Worm (Caenorhabditis elegans) whole organism, young adult: ENCODE measurements around the gene B0361.11.

Experiments used
- Y56A3A.18 ChIP-seq: fragments of 200-800 bp; sonication (Bioruptor generic); IDR thresholded peaks from 2 replicates; pipeline ENCODE4 v1.3.6; 2022; ENCODE audit warnings: missing genetic modification reagents, missing genetic modification characterization, missing compliant biosample characterization
- dpff-1 ChIP-seq: sonication (generic microtip); optimal IDR thresholded peaks from 2 replicates; lab custom pipeline; 2017; ENCODE audit warnings: mild to moderate bottlenecking, missing genetic modification characterization, missing compliant biosample characterization
- egl-44 ChIP-seq: fragments of 200-800 bp; sonication (Bioruptor generic); IDR thresholded peaks from 2 replicates; pipeline ENCODE4 v1.3.6; 2022; ENCODE audit warnings: missing genetic modification reagents, missing genetic modification characterization, missing compliant biosample characterization
- mxl-1 ChIP-seq: sonication (generic microtip); optimal IDR thresholded peaks from 2 replicates; lab custom pipeline; 2016; ENCODE audit warnings: missing genetic modification characterization, missing compliant biosample characterization
- sea-2 ChIP-seq: fragments of 200-800 bp; sonication (Bioruptor generic); IDR thresholded peaks from 2 replicates; pipeline ENCODE4 v1.3.6; 2022; ENCODE audit warnings: missing genetic modification characterization, missing compliant biosample characterization

DNA sequence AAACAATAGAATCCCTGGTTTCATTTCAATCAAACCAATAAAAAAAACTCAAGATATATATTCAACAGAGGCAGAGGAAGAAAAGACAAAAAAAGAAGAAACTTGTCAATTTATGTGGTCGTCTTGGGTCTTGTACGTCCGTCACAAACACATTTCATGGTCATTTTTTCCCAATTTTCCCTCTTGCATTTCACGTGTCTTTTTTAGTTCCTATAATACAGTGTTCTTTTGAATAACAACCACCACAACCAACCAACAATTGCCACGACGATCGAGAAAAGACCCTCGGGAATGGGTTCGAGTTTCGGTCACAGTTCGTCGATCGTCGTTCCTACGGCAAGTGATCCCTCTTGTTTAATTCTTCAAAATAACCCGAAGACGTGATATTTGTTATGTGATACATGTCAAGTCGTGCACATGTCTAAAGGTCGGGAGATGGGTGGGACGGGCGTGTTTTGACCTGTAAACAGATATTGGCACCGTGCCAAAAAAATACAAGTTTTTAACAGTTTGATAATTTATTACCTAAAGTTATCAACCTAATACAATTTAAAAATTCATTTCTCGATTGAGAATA lies 18.8 kb downstream of the B0361.11 start:
- TF ChIP-seq sea-2 (GFP tag; lab: Robert Waterston, UW) (no peak), Y56A3A.18 (GFP tag; lab: Robert Waterston, UW) (no peak), dpff-1 (tag; lab: Kevin White, UChicago) (no peak), egl-44 (GFP tag; lab: Robert Waterston, UW) (no peak), mxl-1 (tag; lab: Kevin White, UChicago) (no peak)
